Worm (Caenorhabditis elegans): ENCODE results near the gene sel-11.
A peak's percentile ranks its signal among the peaks of the same experiment; 100 is the strongest.

sel-11 gene

DNA sequence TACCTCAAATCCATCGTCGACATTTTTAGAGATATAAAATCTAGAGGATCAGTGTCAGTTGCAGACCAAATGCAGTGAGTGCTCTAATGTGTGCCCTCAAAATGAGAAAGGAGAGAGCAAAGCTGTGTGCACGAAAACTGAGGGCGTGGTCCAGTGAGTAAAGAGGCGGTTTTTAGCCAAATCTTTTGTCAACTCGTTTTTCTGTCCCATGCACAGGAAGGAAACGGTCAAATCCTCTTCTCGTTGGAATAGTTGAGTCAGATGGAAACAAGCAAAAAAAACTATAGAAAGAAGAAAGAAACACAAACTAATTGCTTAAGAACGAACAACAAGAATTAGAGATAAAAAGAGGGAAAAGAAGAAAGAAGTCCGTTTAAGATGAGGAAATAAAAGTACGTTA, 44.8 kb downstream of the sel-11 start, which contains the start of gene D2023.3:
D2023.3 (minus strand) TSS at position 101 of the 400 bp plus-strand sequence.
- TF ChIP-seq ztf-29 (GFP tag; IDR thresholded peaks at IDR 0.05) (no peak), ztf-23 (GFP tag; IDR thresholded peaks at IDR 0.05) (no peak), tab-1 (GFP tag; IDR thresholded peaks at IDR 0.05) (no peak), cog-1 (tag; optimal IDR thresholded peaks at IDR 0.05) (no peak), klf-2 (GFP tag; conservative IDR thresholded peaks at IDR 0.05) (no peak), ref-1 (GFP tag; conservative IDR thresholded peaks at IDR 0.05) (no peak), flt-1 (GFP tag; IDR thresholded peaks at IDR 0.05) (no peak), T22C8.4 (GFP tag; IDR thresholded peaks at IDR 0.05) (no peak), med-1 (GFP tag; optimal IDR thresholded peaks at IDR 0.05; ENCODE audit: insufficient read depth) (no peak)

DNA sequence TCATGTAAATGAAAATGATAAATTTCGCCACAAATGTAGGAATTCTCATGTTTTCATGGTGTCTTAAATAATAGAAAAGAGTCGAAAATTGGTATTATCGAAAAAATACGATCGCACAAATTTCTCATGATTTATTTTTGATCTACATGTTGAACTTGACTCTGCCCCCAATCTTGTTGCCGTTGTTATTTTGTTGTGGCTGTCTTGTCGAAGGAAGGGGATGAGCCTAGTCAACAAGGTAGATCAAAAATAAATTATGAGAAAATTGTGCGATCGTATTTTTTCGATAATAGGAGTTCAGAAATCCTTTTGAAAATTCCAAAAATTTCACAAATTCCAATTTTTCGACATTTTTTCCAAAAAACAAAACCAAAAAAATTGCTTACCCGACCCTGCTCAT, 48.4 kb downstream of the sel-11 start:
- no peak for TF ChIP-seq tab-1 (GFP tag; IDR thresholded peaks at IDR 0.05)
- no peak for TF ChIP-seq ztf-23 (GFP tag; IDR thresholded peaks at IDR 0.05)
- no peak for TF ChIP-seq ref-1 (GFP tag; conservative IDR thresholded peaks at IDR 0.05)
- TF ChIP-seq klf-2 (GFP tag; conservative IDR thresholded peaks at IDR 0.05) = no peak
- TF ChIP-seq T22C8.4 (GFP tag; IDR thresholded peaks at IDR 0.05) = no peak
- no peak for TF ChIP-seq ztf-29 (GFP tag; IDR thresholded peaks at IDR 0.05)
- no peak for TF ChIP-seq med-1 (GFP tag; optimal IDR thresholded peaks at IDR 0.05; ENCODE audit: insufficient read depth)
- TF ChIP-seq flt-1 (GFP tag; IDR thresholded peaks at IDR 0.05) = no peak
- no peak for TF ChIP-seq cog-1 (tag; optimal IDR thresholded peaks at IDR 0.05)

DNA sequence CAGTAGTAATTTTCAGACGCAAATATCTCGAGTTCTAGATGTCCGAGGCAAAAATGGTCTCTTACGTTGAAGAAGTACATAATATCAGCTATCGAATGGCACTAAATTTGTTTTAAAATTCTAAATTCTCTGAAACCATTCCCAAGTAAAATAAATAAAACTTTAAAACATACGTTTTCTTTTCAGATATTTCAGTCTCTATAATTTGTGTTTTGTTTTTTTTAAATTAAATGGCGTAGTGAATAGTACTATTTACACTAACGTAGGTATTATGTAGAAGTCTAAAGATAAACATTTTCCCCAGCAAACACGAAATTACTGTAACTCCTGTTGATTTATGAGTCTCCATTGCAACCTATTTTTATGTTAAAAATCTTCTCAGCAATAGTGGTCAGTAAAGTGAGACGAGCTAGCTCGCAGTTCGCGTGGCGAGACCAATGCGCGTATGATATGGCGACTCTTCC, 50.2 kb downstream of the sel-11 start:
- no peak for TF ChIP-seq ztf-29 (GFP tag; IDR thresholded peaks at IDR 0.05)
- no peak for TF ChIP-seq cog-1 (tag; optimal IDR thresholded peaks at IDR 0.05)
- no peak for TF ChIP-seq klf-2 (GFP tag; conservative IDR thresholded peaks at IDR 0.05)
- TF ChIP-seq ref-1 (GFP tag; conservative IDR thresholded peaks at IDR 0.05) = no peak
- TF ChIP-seq flt-1 (GFP tag; IDR thresholded peaks at IDR 0.05) = no peak
- TF ChIP-seq med-1 (GFP tag; optimal IDR thresholded peaks at IDR 0.05; ENCODE audit: insufficient read depth) = no peak
- no peak for TF ChIP-seq tab-1 (GFP tag; IDR thresholded peaks at IDR 0.05)
- no peak for TF ChIP-seq T22C8.4 (GFP tag; IDR thresholded peaks at IDR 0.05)
- no peak for TF ChIP-seq ztf-23 (GFP tag; IDR thresholded peaks at IDR 0.05)

DNA sequence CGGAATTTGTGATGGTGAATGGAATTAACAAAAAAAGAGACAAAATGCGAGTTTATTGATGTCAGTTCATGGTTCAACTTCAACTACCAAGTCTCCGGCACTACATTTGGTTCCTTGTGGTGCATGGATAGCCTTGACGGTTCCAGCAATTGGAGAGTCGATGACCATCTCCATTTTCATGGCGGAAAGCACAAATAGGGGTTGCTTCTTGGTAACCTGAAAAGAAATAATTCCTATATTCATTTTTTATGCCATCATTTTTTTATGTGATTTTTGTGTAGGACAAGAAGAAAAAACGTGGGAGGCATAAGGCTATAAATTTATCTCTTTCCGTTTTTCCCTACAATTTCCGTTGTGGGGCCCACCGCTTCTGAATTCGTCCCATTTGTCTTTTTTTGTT, 50.9 kb downstream of the sel-11 start:
- no peak for TF ChIP-seq T22C8.4 (GFP tag; IDR thresholded peaks at IDR 0.05)
- no peak for TF ChIP-seq tab-1 (GFP tag; IDR thresholded peaks at IDR 0.05)
- TF ChIP-seq flt-1 (GFP tag; IDR thresholded peaks at IDR 0.05) = no peak
- TF ChIP-seq ztf-23 (GFP tag; IDR thresholded peaks at IDR 0.05) = 0 out of 2 replicates have a peak, but pooled peaks have one; percentile 29
- no peak for TF ChIP-seq cog-1 (tag; optimal IDR thresholded peaks at IDR 0.05)
- TF ChIP-seq ref-1 (GFP tag; conservative IDR thresholded peaks at IDR 0.05) = no peak

DNA sequence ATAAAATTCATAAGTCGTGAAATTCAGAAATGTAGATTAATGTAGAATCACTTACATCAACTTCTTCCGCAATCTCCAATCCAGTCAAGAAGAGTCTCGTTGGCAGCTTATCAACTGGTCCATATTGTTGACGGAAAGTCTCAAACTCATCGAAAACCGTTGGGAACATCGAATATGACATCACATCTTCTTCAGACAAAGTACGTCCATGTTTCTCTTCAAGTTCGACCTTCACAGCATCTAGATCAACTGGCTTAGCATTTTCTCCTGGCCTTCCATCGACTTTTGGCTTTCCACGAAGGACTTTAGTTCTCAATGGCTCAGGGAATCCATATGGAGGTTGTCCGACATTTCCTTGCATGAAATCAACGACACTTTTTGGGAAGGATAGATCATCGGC, 51.7 kb downstream of the sel-11 start:
- no peak for TF ChIP-seq flt-1 (GFP tag; IDR thresholded peaks at IDR 0.05)
- no peak for TF ChIP-seq ztf-23 (GFP tag; IDR thresholded peaks at IDR 0.05)
- TF ChIP-seq tab-1 (GFP tag; IDR thresholded peaks at IDR 0.05) = no peak
- TF ChIP-seq ref-1 (GFP tag; conservative IDR thresholded peaks at IDR 0.05) = no peak
- TF ChIP-seq T22C8.4 (GFP tag; IDR thresholded peaks at IDR 0.05) = no peak
- no peak for TF ChIP-seq cog-1 (tag; optimal IDR thresholded peaks at IDR 0.05)
- TF ChIP-seq med-1 (GFP tag; optimal IDR thresholded peaks at IDR 0.05; ENCODE audit: insufficient read depth) = no peak
- TF ChIP-seq ztf-29 (GFP tag; IDR thresholded peaks at IDR 0.05) = no peak

DNA sequence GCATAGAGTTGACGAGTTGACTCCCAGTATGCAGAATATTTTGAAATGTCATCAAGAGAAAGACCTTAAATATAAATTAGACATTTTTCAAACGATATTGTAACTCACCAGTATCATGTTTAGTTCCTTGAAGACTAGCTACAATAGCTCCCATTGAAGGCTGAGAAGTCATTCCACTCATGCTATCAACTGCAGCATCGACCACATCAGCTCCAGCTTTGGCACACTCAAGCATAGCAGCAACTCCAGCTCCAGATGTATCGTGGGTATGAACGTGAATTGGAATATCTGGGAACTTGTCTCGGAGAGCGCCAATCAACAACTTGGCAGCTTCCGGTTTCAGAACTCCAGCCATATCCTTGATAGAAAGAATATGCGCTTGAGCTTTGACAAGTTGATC, 52.3 kb downstream of the sel-11 start:
- TF ChIP-seq ztf-29 (GFP tag; IDR thresholded peaks at IDR 0.05) (no peak), tab-1 (GFP tag; IDR thresholded peaks at IDR 0.05) (no peak)
